Worm (Caenorhabditis elegans) whole organism, L1 larva: Measurements from ENCODE around the gene Y73F8A.22.
A peak's percentile ranks its signal among the peaks of the same experiment; 100 is the strongest.

ENCODE experiments used
- C04F5.9 ChIP-seq: sonication (generic microtip); optimal IDR thresholded peaks from 2 replicates; lab custom pipeline; 2016; ENCODE audit warnings: missing genetic modification characterization, missing compliant biosample characterization
- C16A3.4 ChIP-seq: fragments of 150-350 bp; optimal IDR thresholded peaks from 2 replicates; lab custom pipeline; 2014; ENCODE audit warnings: missing biosample characterization, missing genetic modification characterization
- Y116A8C.19 ChIP-seq: sonication (generic microtip); optimal IDR thresholded peaks from 2 replicates; lab custom pipeline; 2016; ENCODE audit warnings: missing compliant biosample characterization, missing genetic modification characterization, borderline replicate concordance
- alr-1 ChIP-seq: fragments of 200-800 bp; sonication (Bioruptor generic); optimal IDR thresholded peaks from 2 replicates; lab custom pipeline; 2018; ENCODE audit warnings: borderline replicate concordance, mild to moderate bottlenecking, missing genetic modification characterization, missing compliant biosample characterization
- ama-1 ChIP-seq: fragments of 150-350 bp; optimal IDR thresholded peaks from 2 replicates; lab custom pipeline; 2014
- blmp-1 ChIP-seq: fragments of 150-350 bp; optimal IDR thresholded peaks from 2 replicates; lab custom pipeline; 2014; ENCODE audit warnings: missing biosample characterization, missing genetic modification characterization
- ceh-63 ChIP-seq: fragments of 200-800 bp; sonication (Bioruptor generic); optimal IDR thresholded peaks from 2 replicates; lab custom pipeline; 2018; ENCODE audit warnings: mild to moderate bottlenecking, missing genetic modification characterization, missing compliant biosample characterization
- ceh-8 ChIP-seq: fragments of 200-800 bp; sonication (Bioruptor generic); optimal IDR thresholded peaks from 2 replicates; lab custom pipeline; 2018; ENCODE audit warnings: mild to moderate bottlenecking, missing genetic modification characterization, moderate library complexity, missing compliant biosample characterization
- ceh-82 ChIP-seq, 3 experiments: fragments of 150-350 bp in 1 of 3; sonication (generic microtip) in 2 of 3; optimal IDR thresholded peaks; 2 replicates each; lab custom pipeline; 2014 to 2017; ENCODE audit warnings: missing biosample characterization in 3 of 3, missing genetic modification characterization in 3 of 3
- ceh-88 ChIP-seq: fragments of 200-800 bp; sonication (Bioruptor generic); IDR thresholded peaks from 2 replicates; pipeline ENCODE4 v1.3.6; 2022; ENCODE audit warnings: missing genetic modification characterization, missing compliant biosample characterization
- dsc-1 ChIP-seq: sonication (generic microtip); optimal IDR thresholded peaks from 2 replicates; lab custom pipeline; 2016; ENCODE audit warnings: mild to moderate bottlenecking, missing genetic modification characterization, missing compliant biosample characterization
- elt-2 ChIP-seq: sonication (generic microtip); optimal IDR thresholded peaks from 2 replicates; lab custom pipeline; 2016; ENCODE audit warnings: missing genetic modification characterization, mild to moderate bottlenecking, inconsistent platforms, missing compliant biosample characterization, missing genetic modification reagents
- elt-3 ChIP-seq, 6 experiments: fragments of 150-350 bp in 1 of 6; sonication (generic microtip); optimal IDR thresholded peaks; 2 replicates each; lab custom pipeline; 2017 to 2018; ENCODE audit warnings: missing biosample characterization in 6 of 6, missing genetic modification characterization in 6 of 6, inconsistent platforms in 1 of 6
- ets-5 ChIP-seq: fragments of 200-800 bp; sonication (Bioruptor generic); IDR thresholded peaks from 2 replicates; pipeline ENCODE4 v1.3.6; 2022; ENCODE audit warnings: missing genetic modification characterization, missing compliant biosample characterization
- fkh-10 ChIP-seq: sonication (generic microtip); optimal IDR thresholded peaks from 2 replicates; lab custom pipeline; 2017; ENCODE audit warnings: missing biosample characterization, missing genetic modification reagents, missing genetic modification characterization
- fkh-4 ChIP-seq: sonication (generic microtip); optimal IDR thresholded peaks from 2 replicates; lab custom pipeline; 2016; ENCODE audit warnings: missing compliant biosample characterization, missing genetic modification characterization, borderline replicate concordance
- fos-1 ChIP-seq: fragments of 150-350 bp; optimal IDR thresholded peaks from 2 replicates; lab custom pipeline; 2014; ENCODE audit warnings: missing biosample characterization, missing genetic modification characterization
- grh-1 ChIP-seq: fragments of 200-800 bp; sonication (Bioruptor generic); IDR thresholded peaks from 2 replicates; pipeline ENCODE4 v1.3.6; 2022; ENCODE audit warnings: missing genetic modification reagents, missing genetic modification characterization, missing compliant biosample characterization
- hlh-17 ChIP-seq: fragments of 200-800 bp; sonication (Bioruptor generic); optimal IDR thresholded peaks from 2 replicates; lab custom pipeline; 2018; ENCODE audit warnings: missing genetic modification characterization, mild to moderate bottlenecking, missing compliant biosample characterization, moderate library complexity, borderline replicate concordance
- hlh-4 ChIP-seq: sonication (generic microtip); optimal IDR thresholded peaks from 2 replicates; lab custom pipeline; 2016; ENCODE audit warnings: mild to moderate bottlenecking, missing genetic modification characterization, missing compliant biosample characterization
- isw-1 ChIP-seq: fragments of 200-800 bp; sonication (Bioruptor generic); IDR thresholded peaks from 2 replicates; pipeline ENCODE4 v1.3.6; 2022; ENCODE audit warnings: missing genetic modification characterization, missing compliant biosample characterization
- lin-13 ChIP-seq: fragments of 150-350 bp; optimal IDR thresholded peaks from 2 replicates; lab custom pipeline; 2014; ENCODE audit warnings: missing biosample characterization, missing genetic modification reagents, missing genetic modification characterization
- lin-14 ChIP-seq: fragments of 200-800 bp; sonication (Bioruptor generic); optimal IDR thresholded peaks from 2 replicates; lab custom pipeline; 2018; ENCODE audit warnings: mild to moderate bottlenecking, missing genetic modification characterization, moderate library complexity, missing compliant biosample characterization
- lin-35 ChIP-seq, 2 experiments: fragments of 150-350 bp; optimal IDR thresholded peaks; 2 replicates each; lab custom pipeline; 2014; ENCODE audit warnings: missing biosample characterization in 2 of 2, missing genetic modification characterization in 2 of 2, missing genetic modification reagents in 2 of 2
- mab-9 ChIP-seq: fragments of 200-800 bp; sonication (Bioruptor generic); IDR thresholded peaks from 2 replicates; pipeline ENCODE4 v1.3.6; 2022; ENCODE audit warnings: missing genetic modification reagents, missing genetic modification characterization, missing compliant biosample characterization
- mdl-1 ChIP-seq, 2 experiments: fragments of 150-350 bp; optimal IDR thresholded peaks; 2 replicates each; lab custom pipeline; 2014 to 2017; ENCODE audit warnings: missing biosample characterization in 2 of 2, missing genetic modification characterization in 2 of 2, inconsistent platforms in 1 of 2
- mef-2 ChIP-seq: fragments of 150-350 bp; optimal IDR thresholded peaks from 2 replicates; lab custom pipeline; 2014; ENCODE audit warnings: missing biosample characterization, missing genetic modification characterization
- nhr-11 ChIP-seq: fragments of 150-350 bp; optimal IDR thresholded peaks from 2 replicates; lab custom pipeline; 2014; ENCODE audit warnings: missing biosample characterization, missing genetic modification characterization
- nhr-12 ChIP-seq: sonication (generic microtip); optimal IDR thresholded peaks from 2 replicates; lab custom pipeline; 2017; ENCODE audit warnings: missing biosample characterization, missing genetic modification characterization
- nhr-19 ChIP-seq: fragments of 200-800 bp; sonication (Bioruptor generic); conservative IDR thresholded peaks from 2 replicates; pipeline ENCODE4 v1.3.6; 2022; ENCODE audit warnings: missing genetic modification characterization, missing compliant biosample characterization
- nhr-20 ChIP-seq: sonication (generic microtip); optimal IDR thresholded peaks from 2 replicates; lab custom pipeline; 2016; ENCODE audit warnings: mild to moderate bottlenecking, missing genetic modification characterization, missing compliant biosample characterization
- nhr-47 ChIP-seq: sonication (generic microtip); optimal IDR thresholded peaks from 2 replicates; lab custom pipeline; 2016; ENCODE audit warnings: mild to moderate bottlenecking, missing genetic modification characterization, moderate library complexity, missing compliant biosample characterization
- nhr-77 ChIP-seq: fragments of 150-350 bp; optimal IDR thresholded peaks from 2 replicates; lab custom pipeline; 2014; ENCODE audit warnings: missing biosample characterization, missing genetic modification characterization
- nhr-85 ChIP-seq: sonication (generic microtip); peaks from one replicate; lab custom pipeline; 2016; ENCODE audit warnings: missing genetic modification characterization, inconsistent platforms, missing compliant biosample characterization
- pax-3 ChIP-seq: fragments of 200-800 bp; sonication (Bioruptor generic); optimal IDR thresholded peaks from 2 replicates; lab custom pipeline; 2018; ENCODE audit warnings: mild to moderate bottlenecking, missing genetic modification characterization, moderate library complexity, missing compliant biosample characterization
- pqm-1 ChIP-seq: sonication (generic microtip); optimal IDR thresholded peaks from 3 replicates; lab custom pipeline; 2017; ENCODE audit warnings: missing biosample characterization, missing genetic modification characterization
- skn-1 ChIP-seq: fragments of 150-350 bp; optimal IDR thresholded peaks from 2 replicates; lab custom pipeline; 2014; ENCODE audit warnings: missing biosample characterization, missing genetic modification characterization
- snpc-4 ChIP-seq: fragments of 150-350 bp; optimal IDR thresholded peaks from 2 replicates; lab custom pipeline; 2014; ENCODE audit warnings: missing biosample characterization, missing genetic modification characterization
- snu-23 ChIP-seq: sonication (generic microtip); optimal IDR thresholded peaks from 2 replicates; lab custom pipeline; 2016; ENCODE audit warnings: missing genetic modification characterization, missing compliant biosample characterization
- sox-4 ChIP-seq: sonication (generic microtip); optimal IDR thresholded peaks from 2 replicates; lab custom pipeline; 2016; ENCODE audit warnings: missing genetic modification characterization, missing compliant biosample characterization
- sptf-1 ChIP-seq: fragments of 150-350 bp; optimal IDR thresholded peaks from 2 replicates; lab custom pipeline; 2014; ENCODE audit warnings: missing biosample characterization, missing genetic modification characterization
- sup-37 ChIP-seq: fragments of 200-800 bp; sonication (Bioruptor generic); optimal IDR thresholded peaks from 2 replicates; lab custom pipeline; 2018; ENCODE audit warnings: mild to moderate bottlenecking, missing genetic modification characterization, missing compliant biosample characterization
- swsn-7 ChIP-seq: sonication (generic microtip); optimal IDR thresholded peaks from 2 replicates; lab custom pipeline; 2016; ENCODE audit warnings: missing genetic modification characterization, missing compliant biosample characterization
- tbx-2 ChIP-seq: sonication (generic microtip); optimal IDR thresholded peaks from 2 replicates; lab custom pipeline; 2016; ENCODE audit warnings: missing genetic modification characterization, missing compliant biosample characterization
- tlp-1 ChIP-seq: fragments of 150-350 bp; optimal IDR thresholded peaks from 2 replicates; lab custom pipeline; 2014; ENCODE audit warnings: missing biosample characterization, missing genetic modification characterization
- unc-130 ChIP-seq: fragments of 150-350 bp; optimal IDR thresholded peaks from 2 replicates; lab custom pipeline; 2017; ENCODE audit warnings: missing biosample characterization, missing genetic modification characterization, inconsistent platforms
- unc-62 ChIP-seq: fragments of 150-350 bp; optimal IDR thresholded peaks from 2 replicates; lab custom pipeline; 2014; ENCODE audit warnings: missing biosample characterization, missing genetic modification reagents, missing genetic modification characterization
- unc-86 ChIP-seq: sonication (generic microtip); optimal IDR thresholded peaks from 2 replicates; lab custom pipeline; 2016; ENCODE audit warnings: missing genetic modification characterization, missing compliant biosample characterization
- xbp-1 ChIP-seq: sonication (generic microtip); optimal IDR thresholded peaks from 2 replicates; lab custom pipeline; 2016; ENCODE audit warnings: missing genetic modification characterization, missing compliant biosample characterization
- zag-1 ChIP-seq: fragments of 150-350 bp; optimal IDR thresholded peaks from 2 replicates; lab custom pipeline; 2014; ENCODE audit warnings: missing biosample characterization, missing genetic modification characterization
- zip-4 ChIP-seq: fragments of 200-800 bp; sonication (Bioruptor generic); optimal IDR thresholded peaks from 2 replicates; lab custom pipeline; 2018; ENCODE audit warnings: mild to moderate bottlenecking, missing genetic modification characterization, moderate library complexity, missing compliant biosample characterization

Y73F8A.22 gene

DNA sequence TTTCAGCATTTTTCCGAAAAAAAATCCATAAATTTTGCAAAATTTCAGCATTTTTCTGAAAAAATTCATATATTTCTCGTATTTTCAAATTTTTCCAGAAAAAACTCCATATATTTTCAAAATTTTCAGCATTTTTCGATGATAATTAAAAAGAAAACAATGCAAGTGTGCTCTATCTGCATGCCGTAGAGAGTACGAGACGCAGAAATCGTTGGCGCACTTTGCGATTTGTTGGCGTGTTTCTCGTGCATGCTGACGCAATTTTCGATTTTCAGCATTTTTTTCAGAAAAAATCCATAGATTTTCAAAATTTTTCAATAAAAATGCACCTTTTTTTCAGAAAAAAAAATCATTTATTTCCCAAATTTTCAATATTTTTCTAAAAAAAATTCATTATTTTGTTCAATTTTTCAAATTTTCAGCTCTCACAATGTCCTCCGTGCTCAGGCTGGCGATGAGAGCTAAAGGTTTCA is 31.2 kb upstream of the Y73F8A.22 start, which contains the start of gene Y73F8A.27 (continued):
- no peak for TF ChIP-seq Y116A8C.19 (tag; lab: Kevin White, UChicago)

DNA sequence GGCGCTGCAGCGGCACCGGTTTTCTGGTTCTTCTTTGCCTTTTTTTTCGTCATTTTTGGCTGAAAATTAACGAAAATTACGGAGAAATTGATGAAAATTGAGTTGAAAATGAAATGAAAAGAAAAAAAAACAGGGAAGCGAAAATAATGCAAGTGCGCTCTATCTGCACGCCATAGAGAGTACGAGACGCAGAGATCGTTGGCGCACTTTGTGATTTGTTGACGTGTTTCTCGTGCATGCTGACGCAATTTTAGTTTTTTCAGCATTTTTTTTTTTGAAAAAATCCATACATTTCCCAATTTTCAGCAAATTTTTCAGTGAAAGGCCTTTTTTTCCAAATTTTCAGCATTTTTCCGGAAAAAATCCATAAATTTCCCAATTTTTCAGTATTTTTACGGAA is 30.2 kb upstream of the Y73F8A.22 start, which contains the start of gene ntl-11:
Gene ntl-11, minus strand, starts transcription at position 66 of the 400 bp plus-strand sequence.
- peak; percentile 98 for TF ChIP-seq dsc-1 (tag; lab: Kevin White, UChicago)
- peak; percentile 99 for TF ChIP-seq nhr-85 (tag; lab: Kevin White, UChicago)
- peak; percentile 89 for TF ChIP-seq zag-1
- peak; percentile 99 for TF ChIP-seq unc-86 (tag; lab: Kevin White, UChicago)
- TF ChIP-seq elt-2 (tag; lab: Kevin White, UChicago) = peak; percentile 85
- peak; percentile 79 for TF ChIP-seq sox-4
- TF ChIP-seq nhr-47 (tag; lab: Kevin White, UChicago) = peak; percentile 99
- peak; percentile 63 for TF ChIP-seq fkh-4 (tag; lab: Kevin White, UChicago)
- peak in 4 of 6 experiments; percentile 58 to 96 (median 88) for TF ChIP-seq elt-3 (tag; optimal IDR thresholded peaks at IDR 0.05; lab: Kevin White, UChicago)
- peak; percentile 98 for TF ChIP-seq swsn-7 (tag; lab: Kevin White, UChicago)
- TF ChIP-seq nhr-20 (tag; lab: Kevin White, UChicago) = no peak
- TF ChIP-seq mef-2 (tag; lab: Kevin White, UChicago) = peak; percentile 92
- TF ChIP-seq ceh-8 = peak; percentile 94
- TF ChIP-seq C04F5.9 (tag; lab: Kevin White, UChicago) = peak; percentile 88
- TF ChIP-seq pqm-1 (tag; lab: Kevin White, UChicago) = no peak
- TF ChIP-seq fos-1 = peak; percentile 95
- TF ChIP-seq lin-14 (GFP tag; lab: Kevin White, UChicago) = peak; percentile 97
- peak; percentile 90 for TF ChIP-seq pax-3 (tag; lab: Kevin White, UChicago)
- TF ChIP-seq xbp-1 (tag; lab: Kevin White, UChicago) = peak; percentile 98
- peak; percentile 91 for TF ChIP-seq snpc-4 (tag; lab: Kevin White, UChicago)
- TF ChIP-seq mab-9 = peak; percentile 96
- peak; percentile 91 for TF ChIP-seq zip-4 (GFP tag; lab: Kevin White, UChicago)
- peak; percentile 99 for TF ChIP-seq snu-23 (GFP tag; lab: Kevin White, UChicago)
- peak; percentile 97 for TF ChIP-seq nhr-19 (GFP tag; lab: Robert Waterston, UW)
- TF ChIP-seq nhr-12 (tag; lab: Kevin White, UChicago) = no peak
- peak; percentile 97 to 98 (median 98) for TF ChIP-seq ceh-82 (tag; optimal IDR thresholded peaks at IDR 0.05; lab: Kevin White, UChicago)
- TF ChIP-seq hlh-4 (tag; lab: Kevin White, UChicago) = no peak
- TF ChIP-seq hlh-17 (GFP tag; lab: Kevin White, UChicago) = no peak
- TF ChIP-seq sptf-1 (tag; lab: Kevin White, UChicago) = no peak
- no peak for TF ChIP-seq tlp-1
- peak; percentile 95 for TF ChIP-seq skn-1 (tag; lab: Kevin White, UChicago)
- peak; percentile 78 for TF ChIP-seq blmp-1 (tag; lab: Kevin White, UChicago)
- peak; percentile 98 for TF ChIP-seq lin-13 (GFP tag; lab: Kevin White, UChicago)
- TF ChIP-seq tbx-2 (tag; lab: Kevin White, UChicago) = peak; percentile 98
- peak; percentile 96 for TF ChIP-seq fkh-10
- peak; percentile 94 for TF ChIP-seq nhr-11
- TF ChIP-seq unc-62 (GFP tag; lab: Kevin White, UChicago) = peak; percentile 51
- TF ChIP-seq isw-1 (GFP tag; lab: Robert Waterston, UW) = peak; percentile 98
- no peak for TF ChIP-seq alr-1 (tag; lab: Kevin White, UChicago)
- TF ChIP-seq ceh-63 (GFP tag; lab: Kevin White, UChicago) = no peak
- TF ChIP-seq ets-5 (GFP tag; lab: Robert Waterston, UW) = no peak
- peak; percentile 95 for TF ChIP-seq nhr-77 (tag; lab: Kevin White, UChicago)
- peak; percentile 97 for TF ChIP-seq grh-1
- TF ChIP-seq ceh-88 (GFP tag; lab: Robert Waterston, UW) = peak; percentile 88
- peak; percentile 89 to 94 for TF ChIP-seq lin-35 (GFP tag; optimal IDR thresholded peaks at IDR 0.05; lab: Kevin White, UChicago)
- TF ChIP-seq ama-1 (lab: Kevin White, UChicago) = peak; percentile 5
- peak; percentile 95 for TF ChIP-seq unc-130 (tag; lab: Kevin White, UChicago)
- TF ChIP-seq sup-37 = peak; percentile 90
- peak in 1 of 2 experiments; percentile 87 for TF ChIP-seq mdl-1 (tag; optimal IDR thresholded peaks at IDR 0.05; lab: Kevin White, UChicago)
- peak; percentile 95 for TF ChIP-seq C16A3.4 (tag; lab: Kevin White, UChicago)
